Fruit fly (Drosophila melanogaster) whole organism, embryonic: ENCODE results near the gene mRpL24.

Experiments used
- Abd-B ChIP-seq: fragments of 200-800 bp; sonication (Bioruptor generic); optimal IDR thresholded peaks from 2 replicates; lab custom pipeline; 2018; ENCODE audit warnings: missing biosample characterization, mild to moderate bottlenecking, missing genetic modification characterization, moderate library complexity
- Atf6 ChIP-seq: fragments of 200-800 bp; sonication (Bioruptor generic); IDR thresholded peaks from 2 replicates; pipeline ENCODE4 v1.3.6; 2022; ENCODE audit warnings: missing biosample characterization, missing genetic modification characterization
- BtbVII ChIP-seq: fragments of 200-800 bp; sonication (Bioruptor generic); optimal IDR thresholded peaks from 3 replicates; lab custom pipeline; 2017; ENCODE audit warnings: missing biosample characterization, mild to moderate bottlenecking, missing genetic modification characterization
- CG11085 ChIP-seq: fragments of 200-800 bp; sonication (Bioruptor generic); IDR thresholded peaks from 2 replicates; pipeline ENCODE4 v1.3.6; 2022; ENCODE audit warnings: missing biosample characterization, missing genetic modification characterization
- CG11456 ChIP-seq: fragments of 200-800 bp; sonication (Bioruptor generic); IDR thresholded peaks from 3 replicates; pipeline ENCODE4 v1.3.6; 2022; ENCODE audit warnings: missing biosample characterization, missing genetic modification characterization
- CG14050 ChIP-seq: fragments of 200-800 bp; sonication (Bioruptor generic); IDR thresholded peaks from 3 replicates; pipeline ENCODE4 v1.3.6; 2022; ENCODE audit warnings: missing biosample characterization, missing genetic modification characterization
- CG1603 ChIP-seq: fragments of 200-800 bp; sonication (Bioruptor generic); optimal IDR thresholded peaks from 2 replicates; lab custom pipeline; 2019; ENCODE audit warnings: missing biosample characterization, mild to moderate bottlenecking, missing genetic modification characterization, moderate library complexity
- CG16815 ChIP-seq: fragments of 200-800 bp; sonication (Bioruptor generic); optimal IDR thresholded peaks from 3 replicates; lab custom pipeline; 2017; ENCODE audit warnings: missing biosample characterization, mild to moderate bottlenecking, missing genetic modification characterization
- CG17568 ChIP-seq: fragments of 200-800 bp; sonication (Bioruptor generic); optimal IDR thresholded peaks from 2 replicates; lab custom pipeline; 2018; ENCODE audit warnings: missing biosample characterization, mild to moderate bottlenecking, missing genetic modification characterization, moderate library complexity
- CG1792 ChIP-seq: fragments of 200-800 bp; sonication (Bioruptor generic); optimal IDR thresholded peaks from 2 replicates; lab custom pipeline; 2016; ENCODE audit warnings: missing biosample characterization, missing genetic modification characterization
- CG2120 ChIP-seq: fragments of 200-800 bp; sonication (Bioruptor generic); optimal IDR thresholded peaks from 3 replicates; lab custom pipeline; 2016; ENCODE audit warnings: missing biosample characterization, missing genetic modification characterization
- CG2678 ChIP-seq: fragments of 200-800 bp; sonication (Bioruptor generic); optimal IDR thresholded peaks from 3 replicates; lab custom pipeline; 2019; ENCODE audit warnings: missing biosample characterization, mild to moderate bottlenecking, missing genetic modification characterization, moderate library complexity
- CG2712 ChIP-seq: fragments of 200-800 bp; optimal IDR thresholded peaks from 3 replicates; lab custom pipeline; 2019; ENCODE audit warnings: missing biosample characterization, mild to moderate bottlenecking, missing genetic modification characterization, moderate library complexity
- CG31224 ChIP-seq: fragments of 200-800 bp; sonication (Bioruptor generic); IDR thresholded peaks from 2 replicates; pipeline ENCODE4 v1.3.6; 2022; ENCODE audit warnings: missing biosample characterization, missing genetic modification characterization
- CG4404 ChIP-seq: fragments of 200-800 bp; sonication (Bioruptor generic); IDR thresholded peaks from 2 replicates; pipeline ENCODE4 v1.3.6; 2022; ENCODE audit warnings: missing biosample characterization, missing genetic modification characterization
- CG4617 ChIP-seq: fragments of 200-800 bp; sonication (Bioruptor generic); optimal IDR thresholded peaks from 3 replicates; lab custom pipeline; 2016; ENCODE audit warnings: missing biosample characterization, missing genetic modification characterization, borderline replicate concordance
- CG6272 ChIP-seq: fragments of 200-800 bp; sonication (Bioruptor generic); IDR thresholded peaks from 2 replicates; pipeline ENCODE4 v1.3.6; 2022; ENCODE audit warnings: missing biosample characterization, missing genetic modification characterization
- CG6654 ChIP-seq: fragments of 200-800 bp; sonication (Bioruptor generic); optimal IDR thresholded peaks from 2 replicates; lab custom pipeline; 2017; ENCODE audit warnings: missing biosample characterization, mild to moderate bottlenecking, missing genetic modification characterization
- CG6689 ChIP-seq: fragments of 200-800 bp; sonication (Bioruptor generic); IDR thresholded peaks from 2 replicates; pipeline ENCODE4 v1.3.6; 2022; ENCODE audit warnings: missing biosample characterization, missing genetic modification characterization
- CG8478 ChIP-seq: fragments of >200 bp; optimal IDR thresholded peaks from 2 replicates; lab custom pipeline; 2018
- CkIIα-i1 ChIP-seq: fragments of 200-800 bp; sonication (Bioruptor generic); IDR thresholded peaks from 2 replicates; pipeline ENCODE4 v1.3.6; 2022; ENCODE audit warnings: missing biosample characterization, missing genetic modification characterization
- CoRest ChIP-seq: fragments of 200-800 bp; sonication (Bioruptor generic); optimal IDR thresholded peaks from 3 replicates; lab custom pipeline; 2018; ENCODE audit warnings: missing biosample characterization, mild to moderate bottlenecking, missing genetic modification characterization, moderate library complexity
- D19B ChIP-seq: fragments of 200-800 bp; sonication (Bioruptor generic); optimal IDR thresholded peaks from 2 replicates; lab custom pipeline; 2017; ENCODE audit warnings: missing biosample characterization, mild to moderate bottlenecking, missing genetic modification characterization
- Dek ChIP-seq: fragments of 200-800 bp; sonication (Bioruptor generic); optimal IDR thresholded peaks from 3 replicates; lab custom pipeline; 2019; ENCODE audit warnings: missing biosample characterization, mild to moderate bottlenecking, missing genetic modification characterization, moderate library complexity
- Dip3 ChIP-seq: fragments of 200-800 bp; sonication (Bioruptor generic); optimal IDR thresholded peaks from 3 replicates; lab custom pipeline; 2016; ENCODE audit warnings: missing biosample characterization, missing genetic modification characterization
- H15 ChIP-seq: fragments of 200-800 bp; sonication (Bioruptor generic); IDR thresholded peaks from 3 replicates; pipeline ENCODE4 v1.3.6; 2022; ENCODE audit warnings: missing biosample characterization, missing genetic modification characterization
- Hey ChIP-seq: fragments of 200-800 bp; sonication (Bioruptor generic); optimal IDR thresholded peaks from 3 replicates; lab custom pipeline; 2018; ENCODE audit warnings: missing biosample characterization, mild to moderate bottlenecking, missing genetic modification characterization
- Hmx ChIP-seq: fragments of 200-800 bp; sonication (Bioruptor generic); optimal IDR thresholded peaks from 2 replicates; lab custom pipeline; 2016; ENCODE audit warnings: missing biosample characterization, missing genetic modification characterization
- MESR4 ChIP-seq: fragments of 200-800 bp; sonication (Bioruptor generic); optimal IDR thresholded peaks from 2 replicates; lab custom pipeline; 2018; ENCODE audit warnings: missing biosample characterization, mild to moderate bottlenecking, missing genetic modification characterization, moderate library complexity
- Meics ChIP-seq: fragments of 200-800 bp; sonication (Bioruptor generic); optimal IDR thresholded peaks from 2 replicates; lab custom pipeline; 2017; ENCODE audit warnings: missing biosample characterization, mild to moderate bottlenecking, missing genetic modification characterization
- Spps ChIP-seq: fragments of 200-800 bp; sonication (Bioruptor generic); optimal IDR thresholded peaks from 2 replicates; lab custom pipeline; 2018; ENCODE audit warnings: missing biosample characterization, mild to moderate bottlenecking, missing genetic modification characterization
- Sry-δ ChIP-seq: fragments of 200-800 bp; sonication (Bioruptor generic); optimal IDR thresholded peaks from 2 replicates; lab custom pipeline; 2016; ENCODE audit warnings: missing biosample characterization, missing genetic modification characterization
- Trl ChIP-seq, 3 experiments: fragments of >200 bp in 2 of 3; fragments of 200-800 bp in 1 of 3; sonication (Bioruptor generic) in 1 of 3; optimal IDR thresholded peaks; 2 replicates in 1 of 3; 3 replicates in 2 of 3; lab custom pipeline; 2016 to 2017; ENCODE audit warnings: missing biosample characterization in 1 of 3, missing genetic modification characterization in 1 of 3
- bigmax ChIP-seq: fragments of 200-800 bp; sonication (Bioruptor generic); optimal IDR thresholded peaks from 2 replicates; lab custom pipeline; 2018; ENCODE audit warnings: missing biosample characterization, mild to moderate bottlenecking, missing genetic modification characterization
- bowl ChIP-seq: fragments of 200-800 bp; sonication (Bioruptor generic); IDR thresholded peaks from 2 replicates; pipeline ENCODE4 v1.3.6; 2022; ENCODE audit warnings: missing biosample characterization, missing genetic modification characterization
- btn ChIP-seq: fragments of 200-800 bp; sonication (Bioruptor generic); optimal IDR thresholded peaks from 2 replicates; lab custom pipeline; 2016; ENCODE audit warnings: missing biosample characterization, missing genetic modification characterization
- dmrt11E ChIP-seq: fragments of 200-800 bp; sonication (Bioruptor generic); optimal IDR thresholded peaks from 3 replicates; lab custom pipeline; 2018; ENCODE audit warnings: missing biosample characterization, mild to moderate bottlenecking, missing genetic modification characterization, moderate library complexity
- dpn ChIP-seq, 2 experiments: fragments of 200-800 bp; sonication (Bioruptor generic); optimal IDR thresholded peaks; 3 replicates each; lab custom pipeline; 2016; ENCODE audit warnings: missing biosample characterization in 2 of 2, missing genetic modification characterization in 2 of 2
- exex ChIP-seq: fragments of 200-800 bp; sonication (Bioruptor generic); optimal IDR thresholded peaks from 4 replicates; lab custom pipeline; 2018; ENCODE audit warnings: missing biosample characterization, mild to moderate bottlenecking, missing genetic modification characterization, moderate library complexity
- fd64A ChIP-seq: fragments of 200-800 bp; sonication (Bioruptor generic); optimal IDR thresholded peaks from 3 replicates; lab custom pipeline; 2018; ENCODE audit warnings: missing biosample characterization, mild to moderate bottlenecking, missing genetic modification characterization
- grau ChIP-seq: fragments of 200-800 bp; optimal IDR thresholded peaks from 3 replicates; lab custom pipeline; 2019; ENCODE audit warnings: missing biosample characterization, mild to moderate bottlenecking, missing genetic modification characterization, moderate library complexity
- jigr1 ChIP-seq: fragments of 200-800 bp; sonication (Bioruptor generic); IDR thresholded peaks from 3 replicates; pipeline ENCODE4 v1.3.6; 2022; ENCODE audit warnings: missing biosample characterization, missing genetic modification characterization
- mirr ChIP-seq: fragments of 200-800 bp; sonication (Bioruptor generic); optimal IDR thresholded peaks from 3 replicates; lab custom pipeline; 2018; ENCODE audit warnings: missing biosample characterization, mild to moderate bottlenecking, missing genetic modification characterization
- nerfin-1 ChIP-seq: fragments of 200-800 bp; sonication (Bioruptor generic); optimal IDR thresholded peaks from 3 replicates; lab custom pipeline; 2019; ENCODE audit warnings: missing biosample characterization, mild to moderate bottlenecking, missing genetic modification characterization, moderate library complexity
- onecut ChIP-seq: fragments of 200-800 bp; sonication (Bioruptor generic); IDR thresholded peaks from 2 replicates; pipeline ENCODE4 v1.3.6; 2022; ENCODE audit warnings: missing biosample characterization, missing genetic modification characterization
- phol ChIP-seq: fragments of 200-800 bp; sonication (Bioruptor generic); optimal IDR thresholded peaks from 3 replicates; lab custom pipeline; 2018; ENCODE audit warnings: missing biosample characterization, mild to moderate bottlenecking, missing genetic modification characterization, moderate library complexity
- pros ChIP-seq: fragments of 200-800 bp; sonication (Bioruptor generic); optimal IDR thresholded peaks from 3 replicates; lab custom pipeline; 2019; ENCODE audit warnings: missing biosample characterization, mild to moderate bottlenecking, missing genetic modification characterization, moderate library complexity
- tio ChIP-seq: fragments of 200-800 bp; sonication (Bioruptor generic); optimal IDR thresholded peaks from 2 replicates; lab custom pipeline; 2017; ENCODE audit warnings: missing biosample characterization, missing genetic modification characterization, inconsistent platforms
- usp ChIP-seq: fragments of >200 bp; optimal IDR thresholded peaks from 2 replicates; lab custom pipeline; 2017; ENCODE audit warnings: missing biosample characterization, missing genetic modification characterization
- z ChIP-seq: fragments of 200-800 bp; sonication (Bioruptor generic); IDR thresholded peaks from 3 replicates; pipeline ENCODE4 v1.3.6; 2022; ENCODE audit warnings: missing biosample characterization, missing genetic modification characterization

The mRpL24 gene

dm6 chr2L:4973731-4974415 lies 28.7 kb upstream of the mRpL24 start, which contains the start of gene mRpL28 (continued):
- TF ChIP-seq btn (GFP tag; lab: Kevin White, UChicago): no peak
- no peak for TF ChIP-seq Hmx (GFP tag; lab: Kevin White, UChicago)
- TF ChIP-seq H15 (GFP tag; lab: Robert Waterston, UW): no peak
- no peak for TF ChIP-seq mirr (GFP tag; lab: Kevin White, UChicago)
- TF ChIP-seq Trl (optimal IDR thresholded peaks at IDR 0.05; lab: Kevin White, UChicago): no peak
- TF ChIP-seq Trl (GFP tag; optimal IDR thresholded peaks at IDR 0.05; lab: Kevin White, UChicago): peak; percentile 15
- no peak for TF ChIP-seq CG2678 (tag; lab: Kevin White, UChicago)
- no peak for TF ChIP-seq CG6654 (GFP tag; lab: Kevin White, UChicago)
- TF ChIP-seq Hey (tag; lab: Kevin White, UChicago): no peak
- TF ChIP-seq fd64A (GFP tag; lab: Kevin White, UChicago): no peak
- TF ChIP-seq bowl (GFP tag; lab: Robert Waterston, UW): no peak
- TF ChIP-seq CG8478 (lab: Kevin White, UChicago): no peak
- no peak for TF ChIP-seq onecut
- no peak for TF ChIP-seq CG4404 (GFP tag; lab: Robert Waterston, UW)
- peak; percentile 14 for TF ChIP-seq BtbVII
- no peak for TF ChIP-seq CG6272
- peak; percentile 42 for TF ChIP-seq CG1603 (tag; lab: Kevin White, UChicago)
- no peak; the same call in 1 of the 2 replicates for TF ChIP-seq Atf6
- no peak for TF ChIP-seq CG31224 (GFP tag; lab: Robert Waterston, UW)
- TF ChIP-seq MESR4 (GFP tag; lab: Kevin White, UChicago): peak; percentile 87
- no peak for TF ChIP-seq bigmax
- TF ChIP-seq z (GFP tag; lab: Robert Waterston, UW): no peak
- peak; percentile 37 for TF ChIP-seq grau
- TF ChIP-seq dpn (GFP tag; optimal IDR thresholded peaks at IDR 0.05; lab: Kevin White, UChicago): no peak
- TF ChIP-seq dmrt11E (tag; lab: Kevin White, UChicago): no peak
- TF ChIP-seq CG14050 (GFP tag; lab: Robert Waterston, UW): no peak
- TF ChIP-seq Dek (tag; lab: Kevin White, UChicago): no peak
- TF ChIP-seq CkIIα-i1 (GFP tag; lab: Robert Waterston, UW): no peak
- no peak for TF ChIP-seq Meics (GFP tag; lab: Kevin White, UChicago)
- peak; percentile 26 for TF ChIP-seq CoRest (tag; lab: Kevin White, UChicago)
- TF ChIP-seq pros: no peak
- TF ChIP-seq exex (tag; lab: Kevin White, UChicago): no peak
- TF ChIP-seq CG6689 (GFP tag; lab: Robert Waterston, UW): 0 out of 2 replicates have a peak, but pooled peaks have one; percentile 4
- TF ChIP-seq Sry-δ (GFP tag; lab: Kevin White, UChicago): no peak
- peak; percentile 41 for TF ChIP-seq CG2712 (tag; lab: Kevin White, UChicago)
- TF ChIP-seq nerfin-1: no peak
- no peak for TF ChIP-seq usp (GFP tag; lab: Kevin White, UChicago)
- peak; percentile 54 for TF ChIP-seq CG4617 (GFP tag; lab: Kevin White, UChicago)
- TF ChIP-seq Dip3 (GFP tag; lab: Kevin White, UChicago): peak; percentile 26
- no peak for TF ChIP-seq Spps
- no peak for TF ChIP-seq CG11085 (GFP tag; lab: Robert Waterston, UW)
- TF ChIP-seq jigr1: no peak
- TF ChIP-seq phol (tag; lab: Kevin White, UChicago): peak; percentile 70
- TF ChIP-seq CG1792 (GFP tag; lab: Kevin White, UChicago): no peak
- no peak for TF ChIP-seq CG16815 (GFP tag; lab: Kevin White, UChicago)
- no peak for TF ChIP-seq CG11456 (GFP tag; lab: Robert Waterston, UW)
- no peak for TF ChIP-seq CG17568 (GFP tag; lab: Kevin White, UChicago)
- no peak for TF ChIP-seq Abd-B (GFP tag; lab: Kevin White, UChicago)
- peak; percentile 58 for TF ChIP-seq CG2120
- no peak for TF ChIP-seq D19B (GFP tag; lab: Kevin White, UChicago)
- TF ChIP-seq tio: no peak
